Worm (Caenorhabditis elegans) whole organism, late embryonic: ENCODE results near the gene C01F6.14.

Source experiments
- F13H6.1 ChIP-seq: sonication (generic microtip); optimal IDR thresholded peaks from 2 replicates; lab custom pipeline; 2016; ENCODE audit warnings: missing genetic modification characterization, missing compliant biosample characterization
- K09A11.1 ChIP-seq: sonication (generic microtip); optimal IDR thresholded peaks from 2 replicates; lab custom pipeline; 2017; ENCODE audit warnings: antibody characterized with exemption, mild to moderate bottlenecking, missing genetic modification characterization, missing compliant biosample characterization; ENCODE audit not compliant: insufficient read depth
- T23F11.4 ChIP-seq: fragments of 200-800 bp; sonication (Bioruptor generic); optimal IDR thresholded peaks from 2 replicates; lab custom pipeline; 2018; ENCODE audit warnings: mild to moderate bottlenecking, missing genetic modification characterization, missing compliant biosample characterization
- Y22D7AL.16 ChIP-seq: sonication (generic microtip); optimal IDR thresholded peaks from 2 replicates; lab custom pipeline; 2016; ENCODE audit warnings: missing genetic modification characterization, missing compliant biosample characterization
- ahr-1 ChIP-seq: sonication (generic microtip); optimal IDR thresholded peaks from 2 replicates; lab custom pipeline; 2016; ENCODE audit warnings: missing genetic modification characterization, missing compliant biosample characterization
- ceh-18 ChIP-seq: sonication (generic microtip); optimal IDR thresholded peaks from 2 replicates; lab custom pipeline; 2016; ENCODE audit warnings: missing genetic modification characterization, missing compliant biosample characterization
- ceh-19 ChIP-seq: fragments of 200-800 bp; sonication (Bioruptor generic); optimal IDR thresholded peaks from 2 replicates; lab custom pipeline; 2018; ENCODE audit warnings: mild to moderate bottlenecking, missing genetic modification characterization, missing compliant biosample characterization
- ceh-31 ChIP-seq: sonication (generic microtip); optimal IDR thresholded peaks from 2 replicates; lab custom pipeline; 2016; ENCODE audit warnings: missing genetic modification characterization, missing compliant biosample characterization
- ceh-34 ChIP-seq: sonication (generic microtip); optimal IDR thresholded peaks from 2 replicates; lab custom pipeline; 2016; ENCODE audit warnings: mild to moderate bottlenecking, missing genetic modification characterization, missing compliant biosample characterization
- ceh-45 ChIP-seq: fragments of 200-800 bp; sonication (Bioruptor generic); IDR thresholded peaks from 2 replicates; pipeline ENCODE4 v1.3.6; 2022; ENCODE audit warnings: missing genetic modification reagents, missing genetic modification characterization, missing compliant biosample characterization
- ceh-9 ChIP-seq: sonication (generic microtip); optimal IDR thresholded peaks from 2 replicates; lab custom pipeline; 2016; ENCODE audit warnings: mild to moderate bottlenecking, missing genetic modification characterization, inconsistent platforms, missing compliant biosample characterization
- dmd-4 ChIP-seq: sonication (generic microtip); optimal IDR thresholded peaks from 2 replicates; lab custom pipeline; 2016; ENCODE audit warnings: borderline replicate concordance, missing genetic modification characterization, missing compliant biosample characterization
- elt-2 ChIP-seq: sonication (generic microtip); optimal IDR thresholded peaks from 2 replicates; lab custom pipeline; 2016; ENCODE audit warnings: missing genetic modification reagents, missing genetic modification characterization, missing compliant biosample characterization
- fax-1 ChIP-seq: sonication (generic microtip); optimal IDR thresholded peaks from 2 replicates; lab custom pipeline; 2016; ENCODE audit warnings: missing genotype, missing genetic modification characterization, missing compliant biosample characterization
- fkh-6 ChIP-seq: sonication (generic microtip); optimal IDR thresholded peaks from 2 replicates; lab custom pipeline; 2016; ENCODE audit warnings: missing genetic modification characterization, missing compliant biosample characterization
- gmeb-2 ChIP-seq: sonication (generic microtip); optimal IDR thresholded peaks from 2 replicates; lab custom pipeline; 2016; ENCODE audit warnings: missing genetic modification characterization, inconsistent platforms, missing compliant biosample characterization
- hlh-30 ChIP-seq: sonication (generic microtip); optimal IDR thresholded peaks from 2 replicates; lab custom pipeline; 2017; ENCODE audit warnings: antibody characterized with exemption, missing genetic modification characterization, missing compliant biosample characterization; ENCODE audit not compliant: insufficient read depth
- hlh-6 ChIP-seq: sonication (generic microtip); optimal IDR thresholded peaks from 2 replicates; lab custom pipeline; 2016; ENCODE audit warnings: missing genotype, missing genetic modification characterization, missing compliant biosample characterization
- hlh-8 ChIP-seq: sonication (generic microtip); optimal IDR thresholded peaks from 2 replicates; lab custom pipeline; 2016; ENCODE audit warnings: missing genotype, missing genetic modification characterization, missing compliant biosample characterization
- madf-2 ChIP-seq: sonication (generic microtip); optimal IDR thresholded peaks from 2 replicates; lab custom pipeline; 2017; ENCODE audit warnings: missing genetic modification characterization, missing compliant biosample characterization
- mec-3 ChIP-seq: sonication (generic microtip); optimal IDR thresholded peaks from 2 replicates; lab custom pipeline; 2016; ENCODE audit warnings: borderline replicate concordance, missing genetic modification characterization, missing compliant biosample characterization
- nfya-1 ChIP-seq: sonication (generic microtip); optimal IDR thresholded peaks from 2 replicates; lab custom pipeline; 2017; ENCODE audit warnings: missing genetic modification characterization, mild to moderate bottlenecking, missing compliant biosample characterization, antibody characterized with exemption, moderate library complexity
- npax-4 ChIP-seq: sonication (generic microtip); optimal IDR thresholded peaks from 2 replicates; lab custom pipeline; 2016; ENCODE audit warnings: missing genetic modification characterization, missing compliant biosample characterization
- pha-4 ChIP-seq: fragments of 150-350 bp; optimal IDR thresholded peaks from 2 replicates; lab custom pipeline; 2018; ENCODE audit warnings: missing biosample characterization, missing genetic modification reagents, missing genetic modification characterization
- pros-1 ChIP-seq: fragments of 150-350 bp; optimal IDR thresholded peaks from 2 replicates; lab custom pipeline; 2014; ENCODE audit warnings: missing biosample characterization, missing genetic modification reagents, missing genetic modification characterization
- rnt-1 ChIP-seq: sonication (generic microtip); optimal IDR thresholded peaks from 2 replicates; lab custom pipeline; 2016; ENCODE audit warnings: missing genetic modification characterization, missing compliant biosample characterization
- sox-2 ChIP-seq: fragments of 200-800 bp; sonication (Bioruptor generic); IDR thresholded peaks from 2 replicates; pipeline ENCODE4 v1.3.6; 2022; ENCODE audit warnings: missing genetic modification reagents, missing genetic modification characterization, missing compliant biosample characterization
- sox-4 ChIP-seq: sonication (generic microtip); optimal IDR thresholded peaks from 2 replicates; lab custom pipeline; 2017; ENCODE audit warnings: mild to moderate bottlenecking, missing genetic modification characterization, inconsistent platforms, missing compliant biosample characterization
- tbx-7 ChIP-seq: sonication (generic microtip); optimal IDR thresholded peaks from 2 replicates; lab custom pipeline; 2016; ENCODE audit warnings: missing genotype, missing genetic modification characterization, missing compliant biosample characterization
- ttx-3 ChIP-seq: sonication (generic microtip); optimal IDR thresholded peaks from 2 replicates; lab custom pipeline; 2016; ENCODE audit warnings: missing genetic modification reagents, missing genetic modification characterization, missing compliant biosample characterization
- unc-86 ChIP-seq: sonication (generic microtip); optimal IDR thresholded peaks from 2 replicates; lab custom pipeline; 2016; ENCODE audit warnings: missing genetic modification characterization, missing compliant biosample characterization
- ztf-16 ChIP-seq: sonication (generic microtip); optimal IDR thresholded peaks from 2 replicates; lab custom pipeline; 2017; ENCODE audit warnings: missing genetic modification characterization, missing compliant biosample characterization

Gene C01F6.14

ce11 chrIV:9100835-9101234 lies 3.1 kb downstream of the C01F6.14 start:
- no peak for TF ChIP-seq dmd-4 (tag; lab: Kevin White, UChicago)
- TF ChIP-seq ceh-18 (tag; lab: Kevin White, UChicago), result no peak
- no peak for TF ChIP-seq tbx-7 (tag; lab: Kevin White, UChicago)
- no peak for TF ChIP-seq mec-3 (tag; lab: Kevin White, UChicago)
- no peak for TF ChIP-seq nfya-1 (tag; lab: Kevin White, UChicago)
- no peak for TF ChIP-seq K09A11.1
- TF ChIP-seq T23F11.4 (GFP tag; lab: Kevin White, UChicago), result no peak
- no peak for TF ChIP-seq rnt-1 (tag; lab: Kevin White, UChicago)
- TF ChIP-seq elt-2 (tag; lab: Kevin White, UChicago), result no peak
- no peak for TF ChIP-seq ceh-34 (tag; lab: Kevin White, UChicago)

ce11 chrIV:9098942-9099341 lies 5.0 kb downstream of the C01F6.14 start, which contains the start of gene gldi-10:
Gene gldi-10, plus strand, starts transcription at chrIV:9099242.
- TF ChIP-seq ahr-1 (tag; lab: Kevin White, UChicago) (no peak), ztf-16 (tag; lab: Kevin White, UChicago) (no peak), sox-2 (GFP tag; lab: Robert Waterston, UW) (no peak), ceh-18 (tag; lab: Kevin White, UChicago) (no peak), F13H6.1 (tag; lab: Kevin White, UChicago) (no peak), madf-2 (no peak), ceh-9 (tag; lab: Kevin White, UChicago) (no peak), ceh-45 (GFP tag; lab: Robert Waterston, UW) (no peak), mec-3 (tag; lab: Kevin White, UChicago) (no peak), nfya-1 (tag; lab: Kevin White, UChicago) (no peak), hlh-8 (no peak), ceh-34 (tag; lab: Kevin White, UChicago) (no peak)

- no peak for TF ChIP-seq unc-86 (tag; lab: Kevin White, UChicago)
- TF ChIP-seq hlh-30 (tag; lab: Kevin White, UChicago), result peak; percentile 38
- peak; percentile 18 for TF ChIP-seq ceh-34 (tag; lab: Kevin White, UChicago)
- TF ChIP-seq T23F11.4 (GFP tag; lab: Kevin White, UChicago), result no peak
Observed at ce11 chrIV:9096160-9096879, 7.6 kb downstream of the C01F6.14 start, which contains the start of the genes znf-706 and cpna-3. Gene znf-706, minus strand, starts transcription at chrIV:9096231. Gene cpna-3, plus strand, starts transcription at chrIV:9096842.

- no peak for TF ChIP-seq npax-4 (tag; lab: Kevin White, UChicago)
- no peak for TF ChIP-seq rnt-1 (tag; lab: Kevin White, UChicago)
- no peak for TF ChIP-seq pha-4
- no peak for TF ChIP-seq unc-86 (tag; lab: Kevin White, UChicago)
- TF ChIP-seq Y22D7AL.16, result no peak
- no peak for TF ChIP-seq ceh-18 (tag; lab: Kevin White, UChicago)
- no peak for TF ChIP-seq ceh-31 (tag; lab: Kevin White, UChicago)
- no peak for TF ChIP-seq hlh-6
- no peak for TF ChIP-seq fkh-6 (tag; lab: Kevin White, UChicago)
- no peak for TF ChIP-seq pros-1
- TF ChIP-seq sox-4 (tag; lab: Kevin White, UChicago), result no peak
- no peak for TF ChIP-seq nfya-1 (tag; lab: Kevin White, UChicago)
- no peak for TF ChIP-seq ceh-19 (GFP tag; lab: Kevin White, UChicago)
- TF ChIP-seq fax-1, result no peak
- TF ChIP-seq ttx-3 (tag; lab: Kevin White, UChicago), result no peak
- TF ChIP-seq gmeb-2 (tag; lab: Kevin White, UChicago), result no peak
- TF ChIP-seq, all 69 proteins: peak for 0
Observed at ce11 chrIV:9095553-9095952, 8.4 kb downstream of the C01F6.14 start, which contains the start of gene icln-1. Gene icln-1, minus strand, starts transcription at chrIV:9095653.
